Worm (Caenorhabditis elegans) whole organism, L1 larva: Measurements from ENCODE around the gene M163.10.

Experiments
- aha-1 ChIP-seq: fragments of 150-350 bp; optimal IDR thresholded peaks from 2 replicates; lab custom pipeline; 2014; ENCODE audit warnings: missing biosample characterization, missing genetic modification characterization
- blmp-1 ChIP-seq: fragments of 150-350 bp; optimal IDR thresholded peaks from 2 replicates; lab custom pipeline; 2014; ENCODE audit warnings: missing biosample characterization, missing genetic modification characterization
- egl-27 ChIP-seq, 2 experiments: fragments of 150-350 bp in 1 of 2; sonication (generic microtip); optimal IDR thresholded peaks; 3 replicates each; lab custom pipeline; 2017 to 2018; ENCODE audit warnings: missing biosample characterization in 2 of 2, missing genetic modification characterization in 2 of 2, missing genetic modification reagents in 2 of 2
- elt-3 ChIP-seq, 6 experiments: fragments of 150-350 bp in 1 of 6; sonication (generic microtip); optimal IDR thresholded peaks; 2 replicates each; lab custom pipeline; 2017 to 2018; ENCODE audit warnings: missing biosample characterization in 6 of 6, missing genetic modification characterization in 6 of 6, inconsistent platforms in 1 of 6
- ets-5 ChIP-seq: fragments of 200-800 bp; sonication (Bioruptor generic); IDR thresholded peaks from 2 replicates; pipeline ENCODE4 v1.3.6; 2022; ENCODE audit warnings: missing genetic modification characterization, missing compliant biosample characterization
- nhr-11 ChIP-seq: fragments of 150-350 bp; optimal IDR thresholded peaks from 2 replicates; lab custom pipeline; 2014; ENCODE audit warnings: missing biosample characterization, missing genetic modification characterization
- nhr-20 ChIP-seq: sonication (generic microtip); optimal IDR thresholded peaks from 2 replicates; lab custom pipeline; 2016; ENCODE audit warnings: mild to moderate bottlenecking, missing genetic modification characterization, missing compliant biosample characterization
- nhr-77 ChIP-seq: fragments of 150-350 bp; optimal IDR thresholded peaks from 2 replicates; lab custom pipeline; 2014; ENCODE audit warnings: missing biosample characterization, missing genetic modification characterization
- pqm-1 ChIP-seq: sonication (generic microtip); optimal IDR thresholded peaks from 3 replicates; lab custom pipeline; 2017; ENCODE audit warnings: missing biosample characterization, missing genetic modification characterization
- skn-1 ChIP-seq: fragments of 150-350 bp; optimal IDR thresholded peaks from 2 replicates; lab custom pipeline; 2014; ENCODE audit warnings: missing biosample characterization, missing genetic modification characterization
- sox-4 ChIP-seq: sonication (generic microtip); optimal IDR thresholded peaks from 2 replicates; lab custom pipeline; 2016; ENCODE audit warnings: missing genetic modification characterization, missing compliant biosample characterization
- tbx-2 ChIP-seq: sonication (generic microtip); optimal IDR thresholded peaks from 2 replicates; lab custom pipeline; 2016; ENCODE audit warnings: missing genetic modification characterization, missing compliant biosample characterization
- unc-62 ChIP-seq: fragments of 150-350 bp; optimal IDR thresholded peaks from 2 replicates; lab custom pipeline; 2014; ENCODE audit warnings: missing biosample characterization, missing genetic modification reagents, missing genetic modification characterization
- vab-15 ChIP-seq: sonication (generic microtip); optimal IDR thresholded peaks from 2 replicates; lab custom pipeline; 2017; ENCODE audit warnings: missing genotype, mild to moderate bottlenecking, missing genetic modification characterization, missing compliant biosample characterization

DNA sequence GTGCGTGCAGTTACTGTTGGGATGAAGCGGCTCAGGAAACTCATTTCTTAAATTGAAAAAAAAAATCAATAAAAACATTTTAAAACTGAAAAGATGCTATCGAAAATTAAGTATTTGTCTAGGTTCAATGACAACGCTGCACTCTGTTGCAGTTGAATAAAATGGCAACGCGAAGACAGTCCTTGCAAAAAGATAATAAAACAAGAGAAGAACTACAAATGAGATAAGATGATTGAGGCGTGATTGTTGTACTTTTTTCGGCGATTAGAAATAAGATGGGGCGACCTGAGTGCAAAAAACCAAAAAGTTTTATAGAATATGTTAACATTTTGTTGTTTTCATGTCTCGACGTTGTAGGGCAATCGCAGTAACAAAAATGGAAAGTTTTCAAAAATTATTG is 44.2 kb downstream of the M163.10 start, which contains the start of gene gcsh-1:
- TF ChIP-seq blmp-1 (tag; lab: Kevin White, UChicago) (no peak), sox-4 (tag; lab: Kevin White, UChicago) (no peak), unc-62 (GFP tag; lab: Kevin White, UChicago) (no peak), pqm-1 (no peak), elt-3 (tag; optimal IDR thresholded peaks at IDR 0.05; lab: Kevin White, UChicago) (no peak), vab-15 (tag; lab: Kevin White, UChicago) (no peak), tbx-2 (tag; lab: Kevin White, UChicago) (no peak), nhr-77 (tag; lab: Kevin White, UChicago) (no peak), egl-27 (tag; optimal IDR thresholded peaks at IDR 0.05; lab: Kevin White, UChicago) (no peak), aha-1 (tag; lab: Kevin White, UChicago) (no peak), nhr-11 (tag; lab: Kevin White, UChicago) (no peak), nhr-20 (no peak), ets-5 (GFP tag; lab: Robert Waterston, UW) (no peak), skn-1 (tag; lab: Kevin White, UChicago) (no peak)
